Worm (Caenorhabditis elegans) whole organism, young adult: ENCODE data around the gene B0035.3.

Source experiments
- B0019.2 ChIP-seq: fragments of 200-800 bp; sonication (Bioruptor generic); conservative IDR thresholded peaks from 2 replicates; pipeline ENCODE4 v1.3.6; 2022; ENCODE audit warnings: missing genetic modification reagents, missing genetic modification characterization, missing compliant biosample characterization
- B0035.1 ChIP-seq: sonication (generic microtip); optimal IDR thresholded peaks from 2 replicates; lab custom pipeline; 2016; ENCODE audit warnings: missing genetic modification characterization, mild to moderate bottlenecking, missing compliant biosample characterization, missing genotype, missing genetic modification reagents
- B0261.1 ChIP-seq: sonication (generic microtip); optimal IDR thresholded peaks from 2 replicates; lab custom pipeline; 2016; ENCODE audit warnings: mild to moderate bottlenecking, missing genetic modification characterization, moderate library complexity, missing compliant biosample characterization
- C17E4.6 ChIP-seq: fragments of 200-800 bp; sonication (Bioruptor generic); IDR thresholded peaks from 2 replicates; pipeline ENCODE4 v1.3.6; 2022; ENCODE audit warnings: missing genetic modification reagents, missing genetic modification characterization, missing compliant biosample characterization
- F10E7.11 ChIP-seq: sonication (generic microtip); optimal IDR thresholded peaks from 2 replicates; lab custom pipeline; 2017; ENCODE audit warnings: mild to moderate bottlenecking, missing genetic modification characterization, moderate library complexity, missing compliant biosample characterization
- F33H1.4 ChIP-seq: fragments of 200-800 bp; sonication (Bioruptor generic); IDR thresholded peaks from 2 replicates; pipeline ENCODE4 v1.3.6; 2022; ENCODE audit warnings: missing genetic modification reagents, missing genetic modification characterization, missing compliant biosample characterization
- F37B4.10 ChIP-seq: fragments of 200-800 bp; sonication (Bioruptor generic); IDR thresholded peaks from 2 replicates; pipeline ENCODE4 v1.3.6; 2022; ENCODE audit warnings: missing genetic modification characterization, missing compliant biosample characterization
- F55B11.4 ChIP-seq: sonication (generic microtip); optimal IDR thresholded peaks from 2 replicates; lab custom pipeline; 2016; ENCODE audit warnings: missing compliant biosample characterization, missing genetic modification characterization, borderline replicate concordance; ENCODE audit not compliant: insufficient read depth
- F57C9.4 ChIP-seq: sonication (generic microtip); optimal IDR thresholded peaks from 2 replicates; lab custom pipeline; 2017; ENCODE audit warnings: mild to moderate bottlenecking, missing genetic modification characterization, missing compliant biosample characterization
- K11D2.4 ChIP-seq: fragments of 200-800 bp; sonication (Bioruptor generic); IDR thresholded peaks from 2 replicates; pipeline ENCODE4 v1.3.6; 2022; ENCODE audit warnings: missing genetic modification reagents, missing genetic modification characterization, missing compliant biosample characterization
- K12H6.12 ChIP-seq: fragments of 200-800 bp; sonication (Bioruptor generic); optimal IDR thresholded peaks from 2 replicates; lab custom pipeline; 2018; ENCODE audit warnings: mild to moderate bottlenecking, missing genetic modification characterization, missing compliant biosample characterization
- Y56A3A.18 ChIP-seq: fragments of 200-800 bp; sonication (Bioruptor generic); IDR thresholded peaks from 2 replicates; pipeline ENCODE4 v1.3.6; 2022; ENCODE audit warnings: missing genetic modification reagents, missing genetic modification characterization, missing compliant biosample characterization
- ama-1 ChIP-seq, 3 experiments: fragments of 150-350 bp in 1 of 3; sonication (generic microtip) in 2 of 3; optimal IDR thresholded peaks; 2 replicates each; lab custom pipeline; 2014 to 2018; ENCODE audit warnings: missing biosample characterization in 2 of 3, missing genetic modification characterization in 2 of 3, missing genetic modification reagents in 2 of 3
- athp-1 ChIP-seq: sonication (generic microtip); optimal IDR thresholded peaks from 2 replicates; lab custom pipeline; 2017; ENCODE audit warnings: mild to moderate bottlenecking, missing genetic modification characterization, missing compliant biosample characterization
- attf-3 ChIP-seq: fragments of 200-800 bp; sonication (Bioruptor generic); conservative IDR thresholded peaks from 2 replicates; pipeline ENCODE4 v1.3.6; 2022; ENCODE audit warnings: missing genetic modification reagents, missing genetic modification characterization, missing compliant biosample characterization
- attf-5 ChIP-seq: fragments of 200-800 bp; sonication (Bioruptor generic); optimal IDR thresholded peaks from 2 replicates; lab custom pipeline; 2018; ENCODE audit warnings: mild to moderate bottlenecking, missing genetic modification characterization, missing compliant biosample characterization
- die-1 ChIP-seq: sonication (generic microtip); optimal IDR thresholded peaks from 2 replicates; lab custom pipeline; 2016; ENCODE audit warnings: missing genotype, mild to moderate bottlenecking, missing genetic modification characterization, missing compliant biosample characterization
- efl-1 ChIP-seq: fragments of 150-350 bp; optimal IDR thresholded peaks from 2 replicates; lab custom pipeline; 2014; ENCODE audit warnings: missing biosample characterization, missing genetic modification reagents, missing genetic modification characterization
- egl-44 ChIP-seq: fragments of 200-800 bp; sonication (Bioruptor generic); IDR thresholded peaks from 2 replicates; pipeline ENCODE4 v1.3.6; 2022; ENCODE audit warnings: missing genetic modification reagents, missing genetic modification characterization, missing compliant biosample characterization
- ets-4 ChIP-seq: fragments of 200-800 bp; sonication (Bioruptor generic); optimal IDR thresholded peaks from 2 replicates; lab custom pipeline; 2018; ENCODE audit warnings: mild to moderate bottlenecking, missing genetic modification characterization, missing compliant biosample characterization
- fkh-3 ChIP-seq: sonication (generic microtip); optimal IDR thresholded peaks from 2 replicates; lab custom pipeline; 2016; ENCODE audit warnings: mild to moderate bottlenecking, missing genetic modification characterization, missing compliant biosample characterization
- hlh-12 ChIP-seq: sonication (generic microtip); optimal IDR thresholded peaks from 2 replicates; lab custom pipeline; 2016; ENCODE audit warnings: missing genetic modification characterization, missing compliant biosample characterization
- hmg-1.2 ChIP-seq: fragments of 200-800 bp; sonication (Bioruptor generic); IDR thresholded peaks from 2 replicates; pipeline ENCODE4 v1.3.6; 2022; ENCODE audit warnings: missing genetic modification reagents, missing genetic modification characterization, missing compliant biosample characterization
- hrde-1 ChIP-seq: sonication (generic microtip); optimal IDR thresholded peaks from 2 replicates; lab custom pipeline; 2016; ENCODE audit warnings: missing genetic modification characterization, mild to moderate bottlenecking, missing compliant biosample characterization, moderate library complexity, missing genotype, missing genetic modification reagents, borderline replicate concordance
- hsf-1 ChIP-seq: fragments of 200-800 bp; sonication (Bioruptor generic); IDR thresholded peaks from 2 replicates; pipeline ENCODE4 v1.3.6; 2022; ENCODE audit warnings: missing genetic modification reagents, missing genetic modification characterization, missing compliant biosample characterization
- let-526 ChIP-seq: fragments of 200-800 bp; sonication (Bioruptor generic); IDR thresholded peaks from 2 replicates; pipeline ENCODE4 v1.3.6; 2022; ENCODE audit warnings: missing genetic modification reagents, missing genetic modification characterization, missing compliant biosample characterization
- let-607 ChIP-seq, 2 experiments: fragments of 200-800 bp in 1 of 2; sonication (Bioruptor generic) in 1 of 2; sonication (generic microtip) in 1 of 2; optimal IDR thresholded peaks; 2 replicates each; lab custom pipeline; 2016 to 2018; ENCODE audit warnings: mild to moderate bottlenecking in 2 of 2, missing compliant biosample characterization in 2 of 2, missing genetic modification characterization in 2 of 2, moderate library complexity in 2 of 2, missing genotype in 1 of 2
- lin-26 ChIP-seq: fragments of 200-800 bp; sonication (Bioruptor generic); IDR thresholded peaks from 2 replicates; pipeline ENCODE4 v1.3.6; 2022; ENCODE audit warnings: missing genetic modification reagents, missing genetic modification characterization, missing compliant biosample characterization
- madf-10 ChIP-seq: sonication (generic microtip); optimal IDR thresholded peaks from 2 replicates; lab custom pipeline; 2016; ENCODE audit warnings: mild to moderate bottlenecking, missing genetic modification characterization, missing compliant biosample characterization
- madf-3 ChIP-seq: fragments of 200-800 bp; sonication (Bioruptor generic); IDR thresholded peaks from 2 replicates; pipeline ENCODE4 v1.3.6; 2022; ENCODE audit warnings: missing genetic modification reagents, missing genetic modification characterization, missing compliant biosample characterization
- madf-8 ChIP-seq: fragments of 200-800 bp; sonication (Bioruptor generic); conservative IDR thresholded peaks from 2 replicates; pipeline ENCODE4 v1.3.6; 2022; ENCODE audit warnings: missing genetic modification reagents, missing genetic modification characterization, missing compliant biosample characterization
- mcd-1 ChIP-seq: fragments of 200-800 bp; sonication (Bioruptor generic); IDR thresholded peaks from 2 replicates; pipeline ENCODE4 v1.3.6; 2022; ENCODE audit warnings: missing genetic modification reagents, missing genetic modification characterization, missing compliant biosample characterization
- mel-28 ChIP-seq: sonication (generic microtip); optimal IDR thresholded peaks from 2 replicates; lab custom pipeline; 2016; ENCODE audit warnings: borderline replicate concordance, mild to moderate bottlenecking, missing genetic modification characterization, missing compliant biosample characterization
- mes-4 ChIP-seq: sonication (generic microtip); optimal IDR thresholded peaks from 2 replicates; lab custom pipeline; 2016; ENCODE audit warnings: missing genotype, missing genetic modification characterization, missing compliant biosample characterization
- nhr-80 ChIP-seq: sonication (generic microtip); optimal IDR thresholded peaks from 2 replicates; lab custom pipeline; 2016; ENCODE audit warnings: missing genetic modification characterization, missing compliant biosample characterization
- pbrm-1 ChIP-seq: fragments of 200-800 bp; sonication (Bioruptor generic); IDR thresholded peaks from 2 replicates; pipeline ENCODE4 v1.3.6; 2022; ENCODE audit warnings: missing genetic modification reagents, missing genetic modification characterization, missing compliant biosample characterization
- pha-4 ChIP-seq: fragments of 150-350 bp; sonication (generic microtip); optimal IDR thresholded peaks from 2 replicates; lab custom pipeline; 2014; ENCODE audit warnings: missing biosample characterization, missing genetic modification reagents, missing genetic modification characterization
- sdz-38 ChIP-seq: sonication (generic microtip); optimal IDR thresholded peaks from 2 replicates; lab custom pipeline; 2016; ENCODE audit warnings: missing genotype, missing genetic modification characterization, missing compliant biosample characterization
- snpc-1.1 ChIP-seq: sonication (generic microtip); optimal IDR thresholded peaks from 2 replicates; lab custom pipeline; 2017; ENCODE audit warnings: missing genetic modification characterization, mild to moderate bottlenecking, missing compliant biosample characterization, antibody characterized with exemption, moderate library complexity, missing genotype, missing genetic modification reagents; ENCODE audit not compliant: insufficient read depth
- snpc-3.4 ChIP-seq: sonication (generic microtip); optimal IDR thresholded peaks from 2 replicates; lab custom pipeline; 2017; ENCODE audit warnings: missing genetic modification characterization, mild to moderate bottlenecking, missing compliant biosample characterization, antibody characterized with exemption, moderate library complexity, missing genotype, missing genetic modification reagents
- snpc-4 ChIP-seq, 5 experiments: fragments of 150-350 bp in 1 of 5; sonication (generic microtip) in 4 of 5; optimal IDR thresholded peaks; 2 replicates each; lab custom pipeline; 2014 to 2018; ENCODE audit warnings: missing genetic modification characterization in 5 of 5, missing biosample characterization in 3 of 5, antibody characterized with exemption in 2 of 5, mild to moderate bottlenecking in 2 of 5, missing compliant biosample characterization in 2 of 5, missing genotype in 2 of 5, moderate library complexity in 2 of 5, missing genetic modification reagents in 1 of 5
- tbp1 ChIP-seq: fragments of 200-800 bp; sonication (Bioruptor generic); optimal IDR thresholded peaks from 2 replicates; lab custom pipeline; 2018; ENCODE audit warnings: mild to moderate bottlenecking, missing genetic modification characterization, missing compliant biosample characterization
- unc-62 ChIP-seq: fragments of 150-350 bp; optimal IDR thresholded peaks from 2 replicates; lab custom pipeline; 2014; ENCODE audit warnings: missing biosample characterization, missing genetic modification reagents, missing genetic modification characterization
- xnd-1 ChIP-seq: sonication (generic microtip); optimal IDR thresholded peaks from 2 replicates; lab custom pipeline; 2016; ENCODE audit warnings: missing genotype, missing genetic modification reagents, missing genetic modification characterization, missing compliant biosample characterization
- ztf-18 ChIP-seq: sonication (generic microtip); optimal IDR thresholded peaks from 2 replicates; lab custom pipeline; 2016; ENCODE audit warnings: missing genotype, mild to moderate bottlenecking, missing genetic modification characterization, missing compliant biosample characterization
- ztf-3 ChIP-seq: fragments of 200-800 bp; sonication (Bioruptor generic); optimal IDR thresholded peaks from 2 replicates; lab custom pipeline; 2018; ENCODE audit warnings: mild to moderate bottlenecking, missing genetic modification characterization, missing compliant biosample characterization
- ztf-6 ChIP-seq: fragments of 200-800 bp; sonication (Bioruptor generic); IDR thresholded peaks from 2 replicates; pipeline ENCODE4 v1.3.6; 2022; ENCODE audit warnings: missing genetic modification reagents, missing genetic modification characterization, missing compliant biosample characterization

The B0035.3 gene

DNA sequence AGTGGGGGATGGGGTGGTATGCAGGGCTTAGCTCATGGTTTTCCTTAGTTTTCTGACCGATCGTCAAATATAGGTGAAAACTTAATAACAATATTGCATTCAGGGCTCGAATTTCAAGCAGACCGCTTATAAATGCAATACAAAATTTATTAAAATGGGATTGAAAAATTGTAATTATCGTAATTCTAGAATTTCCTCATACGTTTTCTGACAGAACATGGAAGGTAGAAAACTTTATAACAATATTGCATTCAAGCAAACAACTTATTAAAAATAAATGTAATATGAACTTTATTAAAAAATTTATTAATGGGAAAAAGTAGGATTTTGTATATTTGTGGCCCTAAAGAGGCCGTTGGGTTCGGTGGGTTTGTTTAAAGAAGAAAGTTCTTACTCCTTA is 8.9 kb upstream of the B0035.3 start:
- peak; percentile 65; the same call in 1 of the 2 replicates for TF ChIP-seq egl-44 (GFP tag; lab: Robert Waterston, UW)
- TF ChIP-seq snpc-3.4 (tag; lab: Kevin White, UChicago) = peak; percentile 7
- no peak for TF ChIP-seq B0019.2 (GFP tag; lab: Robert Waterston, UW)
- TF ChIP-seq mes-4 = peak; percentile 26
- peak; percentile 82 for TF ChIP-seq hrde-1
- TF ChIP-seq F55B11.4 (tag; lab: Kevin White, UChicago) = no peak
- TF ChIP-seq F33H1.4 (GFP tag; lab: Robert Waterston, UW) = peak; percentile 37; the same call in 1 of the 2 replicates
- TF ChIP-seq F10E7.11 (tag; lab: Kevin White, UChicago) = no peak
- TF ChIP-seq C17E4.6 (GFP tag; lab: Robert Waterston, UW) = 0 out of 2 replicates have a peak, but pooled peaks have one; percentile 7
- no peak for TF ChIP-seq let-607 (tag; optimal IDR thresholded peaks at IDR 0.05; lab: Kevin White, UChicago)
- no peak for TF ChIP-seq snpc-4 (GFP tag; optimal IDR thresholded peaks at IDR 0.05; lab: Kevin White, UChicago)
- peak in 1 of 4 experiments; percentile 25 for TF ChIP-seq snpc-4 (tag; optimal IDR thresholded peaks at IDR 0.05; lab: Kevin White, UChicago)
- no peak for TF ChIP-seq ztf-18 (tag; lab: Kevin White, UChicago)
- no peak for TF ChIP-seq K11D2.4
- no peak for TF ChIP-seq K12H6.12 (tag; lab: Kevin White, UChicago)
- TF ChIP-seq attf-5 = no peak
- TF ChIP-seq madf-10 = no peak
- no peak for TF ChIP-seq attf-3
- TF ChIP-seq hlh-12 (tag; lab: Kevin White, UChicago) = no peak
- no peak for TF ChIP-seq tbp1 (GFP tag; lab: Kevin White, UChicago)
- no peak for TF ChIP-seq sdz-38 (tag; lab: Kevin White, UChicago)
- no peak for TF ChIP-seq madf-3 (GFP tag; lab: Robert Waterston, UW)
- no peak for TF ChIP-seq die-1 (tag; lab: Kevin White, UChicago)
- TF ChIP-seq madf-8 (GFP tag; lab: Robert Waterston, UW) = no peak; the same call in 1 of the 2 replicates
- TF ChIP-seq ztf-3 = no peak
- no peak for TF ChIP-seq B0261.1 (tag; lab: Kevin White, UChicago)
- TF ChIP-seq nhr-80 = no peak
- TF ChIP-seq xnd-1 (tag; lab: Kevin White, UChicago) = no peak
- peak; percentile 79 for TF ChIP-seq lin-26 (GFP tag; lab: Robert Waterston, UW)
- no peak for TF ChIP-seq mel-28 (tag; lab: Kevin White, UChicago)
- no peak for TF ChIP-seq F37B4.10 (GFP tag; lab: Robert Waterston, UW)
- TF ChIP-seq athp-1 (tag; lab: Kevin White, UChicago) = no peak
- TF ChIP-seq fkh-3 = no peak
- no peak for TF ChIP-seq snpc-1.1 (tag; lab: Kevin White, UChicago)
- no peak for TF ChIP-seq efl-1 (GFP tag; lab: Kevin White, UChicago)
- TF ChIP-seq pha-4 (tag; lab: Kevin White, UChicago) = no peak
- TF ChIP-seq let-526 (GFP tag; lab: Robert Waterston, UW) = no peak
- no peak for TF ChIP-seq ama-1 (optimal IDR thresholded peaks at IDR 0.05; lab: Kevin White, UChicago)
- TF ChIP-seq ama-1 (GFP tag; optimal IDR thresholded peaks at IDR 0.05; lab: Kevin White, UChicago) = no peak
- no peak for TF ChIP-seq unc-62 (GFP tag; lab: Kevin White, UChicago)
- TF ChIP-seq pbrm-1 (GFP tag; lab: Robert Waterston, UW) = 0 out of 2 replicates have a peak, but pooled peaks have one; percentile 16
- 0 out of 2 replicates have a peak, but pooled peaks have one; percentile 18 for TF ChIP-seq mcd-1 (GFP tag; lab: Robert Waterston, UW)
- no peak for TF ChIP-seq F57C9.4 (tag; lab: Kevin White, UChicago)
- TF ChIP-seq ets-4 (GFP tag; lab: Kevin White, UChicago) = no peak
- TF ChIP-seq B0035.1 = no peak
- no peak for TF ChIP-seq ztf-6
- peak; percentile 61; the same call in 1 of the 2 replicates for TF ChIP-seq hsf-1
- TF ChIP-seq hmg-1.2 (GFP tag; lab: Robert Waterston, UW) = peak; percentile 34
- TF ChIP-seq Y56A3A.18 (GFP tag; lab: Robert Waterston, UW) = no peak
